Fruit fly (Drosophila melanogaster) whole organism: ENCODE data around the gene sro.

ENCODE experiments used
- CG8478 ChIP-seq: fragments of >200 bp; optimal IDR thresholded peaks from 2 replicates; lab custom pipeline; 2018; ENCODE audit warnings: inconsistent platforms
- Dll ChIP-seq: fragments of >200 bp; optimal IDR thresholded peaks from 2 replicates; lab custom pipeline; 2017

dm6 chr3R:29830925-29831324 lies 36.5 kb downstream of the sro start:
- TF ChIP-seq Dll (lab: Kevin White, UChicago) (no peak), CG8478 (lab: Kevin White, UChicago) (no peak)
